Fruit fly (Drosophila melanogaster) whole organism, embryonic: ENCODE data around the gene CG16736.

Experiments
- CG3407 ChIP-seq: fragments of 200-800 bp; sonication (Bioruptor generic); optimal IDR thresholded peaks from 2 replicates; lab custom pipeline; 2018; ENCODE audit warnings: missing biosample characterization, mild to moderate bottlenecking, missing genetic modification characterization
- dati ChIP-seq: fragments of 200-800 bp; sonication (Bioruptor generic); IDR thresholded peaks from 2 replicates; pipeline ENCODE4 v1.3.6; 2022; ENCODE audit warnings: missing biosample characterization, missing genetic modification characterization
- stc ChIP-seq: fragments of 200-800 bp; sonication (Bioruptor generic); IDR thresholded peaks from 2 replicates; pipeline ENCODE4 v1.3.6; 2022; ENCODE audit warnings: missing biosample characterization, missing genetic modification characterization
- twi ChIP-seq: fragments of 200-800 bp; optimal IDR thresholded peaks from 2 replicates; lab custom pipeline; 2019; ENCODE audit warnings: missing biosample characterization, mild to moderate bottlenecking, missing genetic modification characterization, moderate library complexity

- TF ChIP-seq twi (tag; lab: Kevin White, UChicago): no peak
- TF ChIP-seq CG3407 (GFP tag; lab: Kevin White, UChicago): no peak
- TF ChIP-seq stc (GFP tag; lab: Robert Waterston, UW): no peak
- TF ChIP-seq dati: no peak
Observed at dm6 chr3R:9249736-9250044, 7.8 kb downstream of the CG16736 start.
